Worm (Caenorhabditis elegans) whole organism, L4 larva: ENCODE data around the gene btb-7.

Source experiments
- lin-15B ChIP-seq: fragments of 150-350 bp; sonication (generic microtip); optimal IDR thresholded peaks from 3 replicates; lab custom pipeline; 2014; ENCODE audit warnings: missing biosample characterization, missing genetic modification characterization
- mep-1 ChIP-seq: fragments of 150-350 bp; sonication (generic microtip); optimal IDR thresholded peaks from 3 replicates; lab custom pipeline; 2014; ENCODE audit warnings: missing biosample characterization, missing genetic modification characterization

- no peak for TF ChIP-seq lin-15B
- TF ChIP-seq mep-1 (tag; lab: Kevin White, UChicago), result no peak
Observed at ce11 chrII:1752990-1753389, 40.0 kb downstream of the btb-7 start, which contains the start of gene F36H5.9.
